Worm (Caenorhabditis elegans) whole organism, mixed stage, embryonic: ENCODE data around the gene Y97E10AL.1.

Experiments used
- nhr-76 ChIP-seq: sonication (generic microtip); optimal IDR thresholded peaks from 2 replicates; lab custom pipeline; 2017; ENCODE audit warnings: missing biosample characterization, missing genetic modification characterization
- snpc-4 ChIP-seq: fragments of 150-350 bp; optimal IDR thresholded peaks from 2 replicates; lab custom pipeline; 2014; ENCODE audit warnings: missing biosample characterization, missing genetic modification characterization

DNA sequence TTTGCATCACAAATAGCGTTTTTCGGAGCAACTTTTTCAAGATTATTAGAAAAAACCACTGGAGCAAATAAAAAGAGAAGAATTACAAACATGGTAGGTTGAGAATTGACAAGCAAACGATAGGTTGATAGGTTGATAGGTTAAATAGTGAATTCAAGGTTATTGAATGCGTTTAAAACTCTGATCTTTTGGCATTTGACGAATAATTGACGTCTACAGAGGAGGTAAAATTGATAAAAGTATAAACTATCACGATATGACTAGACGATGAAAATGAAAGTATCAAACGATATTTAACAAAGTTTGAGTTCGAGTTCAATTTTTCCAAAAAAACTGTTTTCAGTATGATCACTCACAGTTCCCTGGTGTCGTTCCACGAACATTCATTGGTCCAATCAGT is 50.0 kb downstream of the Y97E10AL.1 start, which contains the start of gene ZC513.14:
- TF ChIP-seq snpc-4 (tag; lab: Kevin White, UChicago) (no peak), nhr-76 (tag; lab: Kevin White, UChicago) (no peak)
